Worm (Caenorhabditis elegans): ENCODE results near the gene Y32F6B.9.

Y32F6B.9 gene

DNA sequence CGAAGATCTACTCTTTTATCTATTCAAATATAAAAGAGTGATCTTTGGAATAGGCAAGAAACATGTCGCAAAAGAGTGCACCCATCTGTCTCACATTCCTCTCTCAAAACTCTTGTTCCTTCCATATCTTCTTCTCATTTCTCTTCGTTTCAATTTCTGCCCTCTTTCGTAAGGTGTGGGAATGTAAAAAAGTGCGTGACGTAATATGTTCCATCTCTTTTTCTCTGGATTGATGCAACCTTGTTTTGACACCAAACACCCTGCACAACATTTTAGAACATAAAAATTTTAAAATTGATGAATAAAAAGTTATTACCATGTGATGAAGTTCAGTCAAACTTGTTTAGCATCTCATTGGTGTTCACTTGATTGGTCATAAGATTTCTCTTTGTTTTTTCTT lies 11.4 kb upstream of the Y32F6B.9 start:
- TF ChIP-seq mls-2 (tag; optimal IDR thresholded peaks at IDR 0.05): no peak
- no peak for TF ChIP-seq nhr-28 (tag; optimal IDR thresholded peaks at IDR 0.05)
- TF ChIP-seq zip-8 (tag; optimal IDR thresholded peaks at IDR 0.05): peak; percentile 67

DNA sequence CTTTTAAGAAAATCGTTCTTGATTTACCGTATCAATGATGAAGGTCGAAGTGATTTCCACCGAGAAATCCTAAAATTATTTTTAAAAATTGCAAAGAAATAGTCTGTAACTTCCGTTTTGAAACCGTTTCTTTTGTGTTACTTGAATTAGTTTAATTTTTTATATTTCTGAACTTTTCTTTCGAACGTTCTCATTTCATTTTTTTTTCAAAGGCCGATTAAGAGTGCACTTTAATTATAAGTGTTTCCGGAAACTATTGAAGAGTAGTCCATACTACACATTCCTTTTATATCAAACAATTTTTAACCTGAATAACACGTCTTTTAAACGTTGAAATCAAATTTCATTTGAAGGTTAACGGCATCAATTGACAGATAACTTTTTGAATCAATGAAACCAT lies 10.8 kb upstream of the Y32F6B.9 start:
- TF ChIP-seq ztf-11 (tag; optimal IDR thresholded peaks at IDR 0.05): no peak
- no peak for TF ChIP-seq nhr-28 (tag; optimal IDR thresholded peaks at IDR 0.05)
- TF ChIP-seq ceh-39 (tag; optimal IDR thresholded peaks at IDR 0.05): no peak
- no peak for TF ChIP-seq flh-1 (GFP tag; optimal IDR thresholded peaks at IDR 0.05)
- no peak for TF ChIP-seq M03D4.4 (tag; optimal IDR thresholded peaks at IDR 0.05)
- TF ChIP-seq sptf-1 (tag; optimal IDR thresholded peaks at IDR 0.05): no peak
- TF ChIP-seq unc-62 (GFP tag; optimal IDR thresholded peaks at IDR 0.05): no peak
- no peak for TF ChIP-seq sem-2 (GFP tag; optimal IDR thresholded peaks at IDR 0.05)
- TF ChIP-seq pha-4 (tag; optimal IDR thresholded peaks at IDR 0.05): no peak
- no peak for TF ChIP-seq drap-1 (GFP tag; optimal IDR thresholded peaks at IDR 0.05)
- TF ChIP-seq nhr-76 (tag; optimal IDR thresholded peaks at IDR 0.05): no peak
- TF ChIP-seq ceh-43 (GFP tag; optimal IDR thresholded peaks at IDR 0.05): no peak
- no peak for TF ChIP-seq hlh-1 (tag; optimal IDR thresholded peaks at IDR 0.05)

ce11 chrV:10468190-10468589 lies 10.3 kb upstream of the Y32F6B.9 start, which contains the start of gene egl-9:
Gene egl-9, plus strand, starts transcription at chrV:10468517.
- TF ChIP-seq sem-2 (GFP tag; optimal IDR thresholded peaks at IDR 0.05): no peak

DNA sequence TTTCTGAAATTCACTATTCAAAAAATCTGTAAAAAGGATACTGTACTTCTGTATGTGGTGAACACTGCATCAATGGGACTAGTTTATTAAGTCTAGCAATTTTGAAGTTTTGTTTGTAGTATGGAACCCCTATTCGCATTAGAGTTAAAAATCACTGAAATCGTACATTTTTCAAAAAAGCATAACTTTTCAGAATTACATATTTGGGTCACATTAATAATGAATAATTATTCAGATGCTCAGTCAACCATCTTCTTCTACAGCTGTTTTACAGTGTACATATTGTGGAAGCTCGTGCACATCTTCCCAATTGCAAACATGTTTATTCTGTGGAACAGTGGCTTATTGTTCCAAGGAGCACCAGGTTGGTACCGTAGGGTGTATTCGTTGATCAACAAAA lies 9.8 kb upstream of the Y32F6B.9 start:
- no peak for TF ChIP-seq bed-3 (GFP tag; optimal IDR thresholded peaks at IDR 0.05)

DNA sequence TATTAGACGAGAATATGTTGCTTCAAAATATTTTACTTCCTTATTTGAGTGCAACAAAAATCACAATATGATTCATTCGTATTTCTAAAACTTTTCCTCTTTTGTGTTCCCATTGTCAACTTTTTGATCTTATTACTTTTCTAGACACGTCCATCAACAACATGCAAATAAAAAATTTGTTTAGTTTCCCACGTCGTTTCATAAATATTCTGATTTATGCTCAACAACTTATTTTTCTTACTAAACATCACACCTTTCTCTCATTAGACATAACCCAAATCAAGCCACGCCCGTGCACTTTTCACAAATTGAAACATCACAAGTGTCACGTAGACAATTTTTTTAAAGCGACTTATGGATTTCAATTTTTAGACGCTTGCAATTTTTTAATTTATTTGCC lies 8.7 kb upstream of the Y32F6B.9 start:
- no peak for TF ChIP-seq ceh-39 (tag; optimal IDR thresholded peaks at IDR 0.05)
- TF ChIP-seq pha-4 (tag; optimal IDR thresholded peaks at IDR 0.05): no peak
- TF ChIP-seq lin-13 (tag; optimal IDR thresholded peaks at IDR 0.05): no peak
- no peak for TF ChIP-seq nhr-76 (tag; optimal IDR thresholded peaks at IDR 0.05)
- TF ChIP-seq sptf-1 (tag; optimal IDR thresholded peaks at IDR 0.05): no peak
- TF ChIP-seq hlh-1 (tag; optimal IDR thresholded peaks at IDR 0.05): no peak
- TF ChIP-seq unc-62 (GFP tag; optimal IDR thresholded peaks at IDR 0.05): no peak
- no peak for TF ChIP-seq mab-5 (tag; optimal IDR thresholded peaks at IDR 0.05)
- TF ChIP-seq flh-1 (GFP tag; optimal IDR thresholded peaks at IDR 0.05): no peak
- TF ChIP-seq bed-3 (GFP tag; optimal IDR thresholded peaks at IDR 0.05): no peak
- TF ChIP-seq elt-3 (tag; optimal IDR thresholded peaks at IDR 0.05): no peak
- no peak for TF ChIP-seq lsy-2 (tag; optimal IDR thresholded peaks at IDR 0.05)

DNA sequence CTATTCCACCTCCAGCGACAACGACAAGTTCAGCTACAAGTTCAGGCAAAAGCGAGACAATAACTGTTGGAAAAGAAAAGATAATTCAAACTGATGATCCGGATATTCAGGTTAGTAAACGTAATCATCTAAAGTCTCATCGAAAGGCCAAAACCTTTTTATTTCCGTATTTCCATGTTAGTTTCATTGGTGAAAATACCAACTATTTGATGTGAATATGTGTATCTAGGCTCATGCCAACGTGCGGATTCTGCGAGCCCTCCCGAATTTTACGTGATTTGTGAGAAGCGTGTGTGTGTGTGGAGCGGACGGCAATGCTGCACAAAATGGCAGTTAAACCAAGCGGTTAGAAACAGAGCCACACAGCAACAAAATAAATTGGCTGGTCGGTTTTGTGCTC lies 7.5 kb upstream of the Y32F6B.9 start:
- no peak for TF ChIP-seq nhr-2 (tag; optimal IDR thresholded peaks at IDR 0.05)
- TF ChIP-seq blmp-1 (tag; optimal IDR thresholded peaks at IDR 0.05): no peak
- no peak for TF ChIP-seq ham-2 (GFP tag; optimal IDR thresholded peaks at IDR 0.05)
- TF ChIP-seq nhr-237 (tag; optimal IDR thresholded peaks at IDR 0.05): no peak
- no peak for TF ChIP-seq mls-2 (tag; optimal IDR thresholded peaks at IDR 0.05)
- TF ChIP-seq unc-120 (tag; optimal IDR thresholded peaks at IDR 0.05; ENCODE audit: poor library complexity, severe bottlenecking): no peak
- no peak for TF ChIP-seq snpc-4 (tag; optimal IDR thresholded peaks at IDR 0.05)
- TF ChIP-seq flh-1 (GFP tag; optimal IDR thresholded peaks at IDR 0.05): no peak
- no peak for TF ChIP-seq unc-39 (tag; optimal IDR thresholded peaks at IDR 0.05)
- no peak for TF ChIP-seq zip-8 (tag; optimal IDR thresholded peaks at IDR 0.05)
- no peak for TF ChIP-seq nhr-28 (tag; optimal IDR thresholded peaks at IDR 0.05)
- no peak for TF ChIP-seq cnd-1 (tag; optimal IDR thresholded peaks at IDR 0.05)
- TF ChIP-seq lsy-2 (tag; optimal IDR thresholded peaks at IDR 0.05): no peak
- TF ChIP-seq ceh-83 (GFP tag; optimal IDR thresholded peaks at IDR 0.05): no peak
- TF ChIP-seq pha-4 (tag; optimal IDR thresholded peaks at IDR 0.05): no peak
- TF ChIP-seq ceh-39 (tag; optimal IDR thresholded peaks at IDR 0.05): no peak
- TF ChIP-seq bed-3 (GFP tag; optimal IDR thresholded peaks at IDR 0.05): no peak

Data from whole organism, mixed stage, embryonic.